Worm (Caenorhabditis elegans): ENCODE data around the gene srg-23.

- TF ChIP-seq lsy-2 (tag; optimal IDR thresholded peaks at IDR 0.05) (no peak), unc-120 (tag; optimal IDR thresholded peaks at IDR 0.05; ENCODE audit: poor library complexity, severe bottlenecking) (no peak)
Measured at ce11 chrII:3070182-3070581, 25.8 kb downstream of the srg-23 start.
